Fruit fly (Drosophila melanogaster): ENCODE results near the gene Gr93b.

DNA sequence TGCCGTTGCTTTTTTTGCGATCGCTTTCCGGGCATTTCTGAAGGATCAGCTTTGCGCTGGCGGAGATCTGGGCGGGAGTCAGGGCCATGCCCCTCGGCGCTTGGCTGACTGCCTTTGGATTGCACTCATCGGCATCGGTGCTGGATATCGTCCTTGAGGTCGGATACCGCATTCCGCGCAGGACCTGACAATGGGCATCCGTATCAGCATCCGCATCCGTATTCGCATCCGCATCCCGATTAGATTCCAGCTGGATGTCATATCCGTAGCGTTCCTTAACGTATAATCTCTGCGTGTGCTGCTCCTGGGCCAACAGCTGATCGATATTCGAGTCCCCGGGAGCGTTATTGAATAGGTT, 11.9 kb upstream of the Gr93b start:
- TF ChIP-seq CG8478 (optimal IDR thresholded peaks at IDR 0.05), result no peak
- no peak for TF ChIP-seq CTCF (optimal IDR thresholded peaks at IDR 0.05)
